Worm (Caenorhabditis elegans) whole organism, L1 larva: ENCODE data around the gene gplb-1.

Source experiments
- C04F5.9 ChIP-seq: sonication (generic microtip); optimal IDR thresholded peaks from 2 replicates; lab custom pipeline; 2016; ENCODE audit warnings: missing genetic modification characterization, missing compliant biosample characterization
- F16B12.6 ChIP-seq: fragments of 150-350 bp; optimal IDR thresholded peaks from 2 replicates; lab custom pipeline; 2014; ENCODE audit warnings: missing biosample characterization, missing genetic modification characterization
- aha-1 ChIP-seq: fragments of 150-350 bp; optimal IDR thresholded peaks from 2 replicates; lab custom pipeline; 2014; ENCODE audit warnings: missing biosample characterization, missing genetic modification characterization
- aly-2 ChIP-seq: fragments of 150-350 bp; optimal IDR thresholded peaks from 2 replicates; lab custom pipeline; 2014; ENCODE audit warnings: missing biosample characterization, missing genetic modification characterization
- ceh-88 ChIP-seq: fragments of 200-800 bp; sonication (Bioruptor generic); IDR thresholded peaks from 2 replicates; pipeline ENCODE4 v1.3.6; 2022; ENCODE audit warnings: missing genetic modification characterization, missing compliant biosample characterization
- dpl-1 ChIP-seq, 3 experiments: fragments of 150-350 bp in 2 of 3; sonication (generic microtip) in 1 of 3; optimal IDR thresholded peaks; 2 replicates each; lab custom pipeline; 2014 to 2017; ENCODE audit warnings: missing biosample characterization in 3 of 3, missing genetic modification characterization in 3 of 3, missing genetic modification reagents in 3 of 3
- efl-1 ChIP-seq, 4 experiments: fragments of 150-350 bp; optimal IDR thresholded peaks in 3 of 4; peaks in 1 of 4; 1 replicate in 1 of 4; 2 replicates in 3 of 4; lab custom pipeline; 2014; ENCODE audit warnings: missing biosample characterization in 2 of 4, missing genetic modification characterization in 2 of 4, missing genetic modification reagents in 2 of 4
- egl-13 ChIP-seq: sonication (generic microtip); optimal IDR thresholded peaks from 2 replicates; lab custom pipeline; 2016; ENCODE audit warnings: missing genotype, missing genetic modification reagents, missing genetic modification characterization, missing compliant biosample characterization
- fkh-4 ChIP-seq: sonication (generic microtip); optimal IDR thresholded peaks from 2 replicates; lab custom pipeline; 2016; ENCODE audit warnings: missing compliant biosample characterization, missing genetic modification characterization, borderline replicate concordance
- fkh-8 ChIP-seq: sonication (generic microtip); optimal IDR thresholded peaks from 2 replicates; lab custom pipeline; 2016; ENCODE audit warnings: mild to moderate bottlenecking, missing genetic modification characterization, missing compliant biosample characterization
- fos-1 ChIP-seq: fragments of 150-350 bp; optimal IDR thresholded peaks from 2 replicates; lab custom pipeline; 2014; ENCODE audit warnings: missing biosample characterization, missing genetic modification characterization
- irx-1 ChIP-seq: sonication (generic microtip); optimal IDR thresholded peaks from 2 replicates; lab custom pipeline; 2016; ENCODE audit warnings: missing genetic modification characterization, missing compliant biosample characterization
- jun-1 ChIP-seq: fragments of 150-350 bp; optimal IDR thresholded peaks from 2 replicates; lab custom pipeline; 2014; ENCODE audit warnings: missing biosample characterization, missing genetic modification reagents, missing genetic modification characterization
- lin-13 ChIP-seq: fragments of 150-350 bp; optimal IDR thresholded peaks from 2 replicates; lab custom pipeline; 2014; ENCODE audit warnings: missing biosample characterization, missing genetic modification reagents, missing genetic modification characterization
- lin-14 ChIP-seq: fragments of 200-800 bp; sonication (Bioruptor generic); optimal IDR thresholded peaks from 2 replicates; lab custom pipeline; 2018; ENCODE audit warnings: mild to moderate bottlenecking, missing genetic modification characterization, moderate library complexity, missing compliant biosample characterization
- lir-3 ChIP-seq: sonication (generic microtip); optimal IDR thresholded peaks from 2 replicates; lab custom pipeline; 2016; ENCODE audit warnings: mild to moderate bottlenecking, missing genetic modification characterization, moderate library complexity, missing compliant biosample characterization; ENCODE audit not compliant: poor library complexity
- mab-9 ChIP-seq: fragments of 200-800 bp; sonication (Bioruptor generic); IDR thresholded peaks from 2 replicates; pipeline ENCODE4 v1.3.6; 2022; ENCODE audit warnings: missing genetic modification reagents, missing genetic modification characterization, missing compliant biosample characterization
- mdl-1 ChIP-seq, 2 experiments: fragments of 150-350 bp; optimal IDR thresholded peaks; 2 replicates each; lab custom pipeline; 2014 to 2017; ENCODE audit warnings: missing biosample characterization in 2 of 2, missing genetic modification characterization in 2 of 2, inconsistent platforms in 1 of 2
- nhr-11 ChIP-seq: fragments of 150-350 bp; optimal IDR thresholded peaks from 2 replicates; lab custom pipeline; 2014; ENCODE audit warnings: missing biosample characterization, missing genetic modification characterization
- nhr-12 ChIP-seq: sonication (generic microtip); optimal IDR thresholded peaks from 2 replicates; lab custom pipeline; 2017; ENCODE audit warnings: missing biosample characterization, missing genetic modification characterization
- nhr-19 ChIP-seq: fragments of 200-800 bp; sonication (Bioruptor generic); conservative IDR thresholded peaks from 2 replicates; pipeline ENCODE4 v1.3.6; 2022; ENCODE audit warnings: missing genetic modification characterization, missing compliant biosample characterization
- nhr-20 ChIP-seq: sonication (generic microtip); optimal IDR thresholded peaks from 2 replicates; lab custom pipeline; 2016; ENCODE audit warnings: mild to moderate bottlenecking, missing genetic modification characterization, missing compliant biosample characterization
- nhr-237 ChIP-seq: fragments of 150-350 bp; optimal IDR thresholded peaks from 2 replicates; lab custom pipeline; 2014; ENCODE audit warnings: missing biosample characterization, missing genetic modification characterization
- nhr-47 ChIP-seq: sonication (generic microtip); optimal IDR thresholded peaks from 2 replicates; lab custom pipeline; 2016; ENCODE audit warnings: mild to moderate bottlenecking, missing genetic modification characterization, moderate library complexity, missing compliant biosample characterization
- nhr-71 ChIP-seq: sonication (generic microtip); optimal IDR thresholded peaks from 2 replicates; lab custom pipeline; 2016; ENCODE audit warnings: mild to moderate bottlenecking, missing genetic modification characterization, moderate library complexity, missing compliant biosample characterization
- nhr-85 ChIP-seq: sonication (generic microtip); peaks from one replicate; lab custom pipeline; 2016; ENCODE audit warnings: missing genetic modification characterization, inconsistent platforms, missing compliant biosample characterization
- nhr-90 ChIP-seq: sonication (generic microtip); optimal IDR thresholded peaks from 2 replicates; lab custom pipeline; 2016; ENCODE audit warnings: mild to moderate bottlenecking, missing genetic modification characterization, missing compliant biosample characterization; ENCODE audit not compliant: poor library complexity
- pag-3 ChIP-seq: sonication (generic microtip); optimal IDR thresholded peaks from 2 replicates; lab custom pipeline; 2017; ENCODE audit warnings: missing genetic modification characterization, mild to moderate bottlenecking, missing compliant biosample characterization, antibody characterized with exemption, borderline replicate concordance; ENCODE audit not compliant: insufficient read depth
- rnt-1 ChIP-seq: sonication (generic microtip); optimal IDR thresholded peaks from 2 replicates; lab custom pipeline; 2016; ENCODE audit warnings: mild to moderate bottlenecking, missing genetic modification characterization, moderate library complexity, missing compliant biosample characterization
- sox-4 ChIP-seq: sonication (generic microtip); optimal IDR thresholded peaks from 2 replicates; lab custom pipeline; 2016; ENCODE audit warnings: missing genetic modification characterization, missing compliant biosample characterization
- sptf-1 ChIP-seq: fragments of 150-350 bp; optimal IDR thresholded peaks from 2 replicates; lab custom pipeline; 2014; ENCODE audit warnings: missing biosample characterization, missing genetic modification characterization
- swsn-7 ChIP-seq: sonication (generic microtip); optimal IDR thresholded peaks from 2 replicates; lab custom pipeline; 2016; ENCODE audit warnings: missing genetic modification characterization, missing compliant biosample characterization
- tlp-1 ChIP-seq: fragments of 150-350 bp; optimal IDR thresholded peaks from 2 replicates; lab custom pipeline; 2014; ENCODE audit warnings: missing biosample characterization, missing genetic modification characterization
- unc-130 ChIP-seq: fragments of 150-350 bp; optimal IDR thresholded peaks from 2 replicates; lab custom pipeline; 2017; ENCODE audit warnings: missing biosample characterization, missing genetic modification characterization, inconsistent platforms
- unc-30 ChIP-seq: sonication (generic microtip); optimal IDR thresholded peaks from 2 replicates; lab custom pipeline; 2017; ENCODE audit warnings: missing biosample characterization, missing genetic modification characterization
- unc-86 ChIP-seq: sonication (generic microtip); optimal IDR thresholded peaks from 2 replicates; lab custom pipeline; 2016; ENCODE audit warnings: missing genetic modification characterization, missing compliant biosample characterization
- unc-98 ChIP-seq: fragments of 200-800 bp; sonication (Bioruptor generic); IDR thresholded peaks from 2 replicates; pipeline ENCODE4 v1.3.6; 2022; ENCODE audit warnings: missing genetic modification characterization, missing compliant biosample characterization
- zag-1 ChIP-seq: fragments of 150-350 bp; optimal IDR thresholded peaks from 2 replicates; lab custom pipeline; 2014; ENCODE audit warnings: missing biosample characterization, missing genetic modification characterization
- zip-4 ChIP-seq: fragments of 200-800 bp; sonication (Bioruptor generic); optimal IDR thresholded peaks from 2 replicates; lab custom pipeline; 2018; ENCODE audit warnings: mild to moderate bottlenecking, missing genetic modification characterization, moderate library complexity, missing compliant biosample characterization
- ztf-4 ChIP-seq: fragments of 150-350 bp; optimal IDR thresholded peaks from 2 replicates; lab custom pipeline; 2014; ENCODE audit warnings: missing biosample characterization, missing genetic modification characterization

Gene gplb-1

ce11 chrV:8518283-8518682 is 47.2 kb upstream of the gplb-1 start (continued):
- no peak for TF ChIP-seq nhr-47 (tag; lab: Kevin White, UChicago)
- no peak for TF ChIP-seq tlp-1 (tag; lab: Kevin White, UChicago)
- no peak for TF ChIP-seq aha-1 (tag; lab: Kevin White, UChicago)
- TF ChIP-seq lin-14 (GFP tag; lab: Kevin White, UChicago) = no peak
- no peak for TF ChIP-seq unc-30
- no peak for TF ChIP-seq sox-4 (tag; lab: Kevin White, UChicago)
- TF ChIP-seq aly-2 (tag; lab: Kevin White, UChicago) = no peak
- TF ChIP-seq, all 84 proteins: peak for 15

- TF ChIP-seq aha-1 (tag; lab: Kevin White, UChicago) (no peak), efl-1 (optimal IDR thresholded peaks at IDR 0.05; lab: Kevin White, UChicago) (no peak), efl-1 (GFP tag; optimal IDR thresholded peaks at IDR 0.05 in 1 of 2; lab: Kevin White, UChicago) (peak in 1 of 2 experiments; percentile 14), mab-9 (GFP tag; lab: Robert Waterston, UW) (no peak)
- TF ChIP-seq, all 84 proteins: peak for 1
Measured at ce11 chrV:8517711-8518110, 46.7 kb upstream of the gplb-1 start.

ce11 chrV:8516426-8516825 is 45.4 kb upstream of the gplb-1 start:
- TF ChIP-seq nhr-12 (tag; lab: Kevin White, UChicago) (no peak), swsn-7 (tag; lab: Kevin White, UChicago) (no peak), fkh-4 (tag; lab: Kevin White, UChicago) (no peak), unc-86 (tag; lab: Kevin White, UChicago) (no peak)

ce11 chrV:8513361-8513760 is 42.3 kb upstream of the gplb-1 start, which contains the start of gene F45F2.9:
TSS of gene F45F2.9 (minus strand) at chrV:8513461.
- no peak for TF ChIP-seq lin-13
- no peak for TF ChIP-seq jun-1 (tag; lab: Kevin White, UChicago)
- TF ChIP-seq nhr-11 (tag; lab: Kevin White, UChicago) = no peak
- TF ChIP-seq lir-3 (tag; lab: Kevin White, UChicago) = no peak
- TF ChIP-seq sox-4 (tag; lab: Kevin White, UChicago) = no peak
- TF ChIP-seq nhr-71 (tag; lab: Kevin White, UChicago) = no peak
- no peak for TF ChIP-seq pag-3 (tag; lab: Kevin White, UChicago)
- no peak for TF ChIP-seq rnt-1 (tag; lab: Kevin White, UChicago)
- no peak for TF ChIP-seq C04F5.9 (tag; lab: Kevin White, UChicago)
- TF ChIP-seq nhr-85 = no peak
- no peak for TF ChIP-seq egl-13 (tag; lab: Kevin White, UChicago)
- no peak for TF ChIP-seq nhr-20
- TF ChIP-seq aly-2 (tag; lab: Kevin White, UChicago) = no peak

ce11 chrV:8507324-8507723 is 36.3 kb upstream of the gplb-1 start, which contains the start of gene ZK994.6:
TSS of gene ZK994.6 (minus strand) at chrV:8507424.
- TF ChIP-seq unc-30 = no peak
- TF ChIP-seq efl-1 (optimal IDR thresholded peaks at IDR 0.05; lab: Kevin White, UChicago) = no peak
- peak in 1 of 2 experiments; percentile 5 for TF ChIP-seq efl-1 (GFP tag; optimal IDR thresholded peaks at IDR 0.05 in 1 of 2; lab: Kevin White, UChicago)
- TF ChIP-seq ceh-88 (GFP tag; lab: Robert Waterston, UW) = no peak
- no peak for TF ChIP-seq nhr-90 (tag; lab: Kevin White, UChicago)
- no peak for TF ChIP-seq F16B12.6 (tag; lab: Kevin White, UChicago)
- no peak for TF ChIP-seq mdl-1 (tag; optimal IDR thresholded peaks at IDR 0.05; lab: Kevin White, UChicago)
- peak; percentile 41 for TF ChIP-seq fkh-8 (tag; lab: Kevin White, UChicago)

ce11 chrV:8500348-8500747 is 29.3 kb upstream of the gplb-1 start:
- peak; percentile 86 for TF ChIP-seq zip-4
- peak; percentile 39 to 74 (median 72) for TF ChIP-seq dpl-1 (GFP tag; optimal IDR thresholded peaks at IDR 0.05; lab: Kevin White, UChicago)
- peak; percentile 39 for TF ChIP-seq pag-3 (tag; lab: Kevin White, UChicago)
- TF ChIP-seq fkh-8 (tag; lab: Kevin White, UChicago) = peak; percentile 30
- TF ChIP-seq nhr-47 (tag; lab: Kevin White, UChicago) = peak; percentile 97
- TF ChIP-seq fos-1 = peak; percentile 89
- no peak for TF ChIP-seq sptf-1 (tag; lab: Kevin White, UChicago)
- peak; percentile 86 for TF ChIP-seq mab-9 (GFP tag; lab: Robert Waterston, UW)
- peak; percentile 12 for TF ChIP-seq nhr-237 (tag; lab: Kevin White, UChicago)
- TF ChIP-seq efl-1 (optimal IDR thresholded peaks at IDR 0.05; lab: Kevin White, UChicago) = peak; percentile 73 to 81
- TF ChIP-seq efl-1 (GFP tag; optimal IDR thresholded peaks at IDR 0.05 in 1 of 2; lab: Kevin White, UChicago) = peak; percentile 62 to 98
- TF ChIP-seq nhr-19 (GFP tag; lab: Robert Waterston, UW) = peak; percentile 95
- peak; percentile 92 for TF ChIP-seq ztf-4
- peak; percentile 68 for TF ChIP-seq C04F5.9 (tag; lab: Kevin White, UChicago)
- TF ChIP-seq zag-1 (tag; lab: Kevin White, UChicago) = no peak
- TF ChIP-seq unc-98 (GFP tag; lab: Robert Waterston, UW) = peak; percentile 75
- peak; percentile 39 for TF ChIP-seq nhr-12 (tag; lab: Kevin White, UChicago)
- TF ChIP-seq irx-1 (tag; lab: Kevin White, UChicago) = peak; percentile 91
- TF ChIP-seq tlp-1 (tag; lab: Kevin White, UChicago) = peak; percentile 55
- TF ChIP-seq aha-1 (tag; lab: Kevin White, UChicago) = peak; percentile 68
- peak; percentile 98 for TF ChIP-seq unc-130 (tag; lab: Kevin White, UChicago)
